Worm (Caenorhabditis elegans) whole organism, L1 larva: ENCODE results near the gene emb-5.

Experiments
- C04F5.9 ChIP-seq: sonication (generic microtip); optimal IDR thresholded peaks from 2 replicates; lab custom pipeline; 2016; ENCODE audit warnings: missing genetic modification characterization, missing compliant biosample characterization
- C16A3.4 ChIP-seq: fragments of 150-350 bp; optimal IDR thresholded peaks from 2 replicates; lab custom pipeline; 2014; ENCODE audit warnings: missing biosample characterization, missing genetic modification characterization
- C34B4.2 ChIP-seq: sonication (generic microtip); optimal IDR thresholded peaks from 2 replicates; lab custom pipeline; 2017; ENCODE audit warnings: mild to moderate bottlenecking, missing genetic modification characterization, missing compliant biosample characterization
- aha-1 ChIP-seq: fragments of 150-350 bp; optimal IDR thresholded peaks from 2 replicates; lab custom pipeline; 2014; ENCODE audit warnings: missing biosample characterization, missing genetic modification characterization
- alr-1 ChIP-seq: fragments of 200-800 bp; sonication (Bioruptor generic); optimal IDR thresholded peaks from 2 replicates; lab custom pipeline; 2018; ENCODE audit warnings: borderline replicate concordance, mild to moderate bottlenecking, missing genetic modification characterization, missing compliant biosample characterization
- aly-2 ChIP-seq: fragments of 150-350 bp; optimal IDR thresholded peaks from 2 replicates; lab custom pipeline; 2014; ENCODE audit warnings: missing biosample characterization, missing genetic modification characterization
- ama-1 ChIP-seq: fragments of 150-350 bp; optimal IDR thresholded peaks from 2 replicates; lab custom pipeline; 2014
- blmp-1 ChIP-seq: fragments of 150-350 bp; optimal IDR thresholded peaks from 2 replicates; lab custom pipeline; 2014; ENCODE audit warnings: missing biosample characterization, missing genetic modification characterization
- ceh-63 ChIP-seq: fragments of 200-800 bp; sonication (Bioruptor generic); optimal IDR thresholded peaks from 2 replicates; lab custom pipeline; 2018; ENCODE audit warnings: mild to moderate bottlenecking, missing genetic modification characterization, missing compliant biosample characterization
- ceh-8 ChIP-seq: fragments of 200-800 bp; sonication (Bioruptor generic); optimal IDR thresholded peaks from 2 replicates; lab custom pipeline; 2018; ENCODE audit warnings: mild to moderate bottlenecking, missing genetic modification characterization, moderate library complexity, missing compliant biosample characterization
- ceh-90 ChIP-seq: sonication (generic microtip); optimal IDR thresholded peaks from 2 replicates; lab custom pipeline; 2016; ENCODE audit warnings: missing genetic modification characterization, missing compliant biosample characterization
- efl-1 ChIP-seq, 4 experiments: fragments of 150-350 bp; optimal IDR thresholded peaks in 3 of 4; peaks in 1 of 4; 1 replicate in 1 of 4; 2 replicates in 3 of 4; lab custom pipeline; 2014; ENCODE audit warnings: missing biosample characterization in 2 of 4, missing genetic modification characterization in 2 of 4, missing genetic modification reagents in 2 of 4
- efl-3 ChIP-seq: fragments of 200-800 bp; sonication (Bioruptor generic); optimal IDR thresholded peaks from 2 replicates; lab custom pipeline; 2018; ENCODE audit warnings: mild to moderate bottlenecking, missing genetic modification characterization, missing compliant biosample characterization
- egl-13 ChIP-seq: sonication (generic microtip); optimal IDR thresholded peaks from 2 replicates; lab custom pipeline; 2016; ENCODE audit warnings: missing genotype, missing genetic modification reagents, missing genetic modification characterization, missing compliant biosample characterization
- egl-27 ChIP-seq, 2 experiments: fragments of 150-350 bp in 1 of 2; sonication (generic microtip); optimal IDR thresholded peaks; 3 replicates each; lab custom pipeline; 2017 to 2018; ENCODE audit warnings: missing biosample characterization in 2 of 2, missing genetic modification characterization in 2 of 2, missing genetic modification reagents in 2 of 2
- elt-2 ChIP-seq: sonication (generic microtip); optimal IDR thresholded peaks from 2 replicates; lab custom pipeline; 2016; ENCODE audit warnings: missing genetic modification characterization, mild to moderate bottlenecking, inconsistent platforms, missing compliant biosample characterization, missing genetic modification reagents
- elt-3 ChIP-seq, 6 experiments: fragments of 150-350 bp in 1 of 6; sonication (generic microtip); optimal IDR thresholded peaks; 2 replicates each; lab custom pipeline; 2017 to 2018; ENCODE audit warnings: missing biosample characterization in 6 of 6, missing genetic modification characterization in 6 of 6, inconsistent platforms in 1 of 6
- ets-5 ChIP-seq: fragments of 200-800 bp; sonication (Bioruptor generic); IDR thresholded peaks from 2 replicates; pipeline ENCODE4 v1.3.6; 2022; ENCODE audit warnings: missing genetic modification characterization, missing compliant biosample characterization
- fkh-10 ChIP-seq: sonication (generic microtip); optimal IDR thresholded peaks from 2 replicates; lab custom pipeline; 2017; ENCODE audit warnings: missing biosample characterization, missing genetic modification reagents, missing genetic modification characterization
- fkh-8 ChIP-seq: sonication (generic microtip); optimal IDR thresholded peaks from 2 replicates; lab custom pipeline; 2016; ENCODE audit warnings: mild to moderate bottlenecking, missing genetic modification characterization, missing compliant biosample characterization
- fos-1 ChIP-seq: fragments of 150-350 bp; optimal IDR thresholded peaks from 2 replicates; lab custom pipeline; 2014; ENCODE audit warnings: missing biosample characterization, missing genetic modification characterization
- isw-1 ChIP-seq: fragments of 200-800 bp; sonication (Bioruptor generic); IDR thresholded peaks from 2 replicates; pipeline ENCODE4 v1.3.6; 2022; ENCODE audit warnings: missing genetic modification characterization, missing compliant biosample characterization
- lin-14 ChIP-seq: fragments of 200-800 bp; sonication (Bioruptor generic); optimal IDR thresholded peaks from 2 replicates; lab custom pipeline; 2018; ENCODE audit warnings: mild to moderate bottlenecking, missing genetic modification characterization, moderate library complexity, missing compliant biosample characterization
- lin-15B ChIP-seq: fragments of 150-350 bp; sonication (generic microtip); optimal IDR thresholded peaks from 3 replicates; lab custom pipeline; 2014; ENCODE audit warnings: missing biosample characterization, missing genetic modification characterization
- mef-2 ChIP-seq: fragments of 150-350 bp; optimal IDR thresholded peaks from 2 replicates; lab custom pipeline; 2014; ENCODE audit warnings: missing biosample characterization, missing genetic modification characterization
- mep-1 ChIP-seq: fragments of 150-350 bp; optimal IDR thresholded peaks from 2 replicates; lab custom pipeline; 2014; ENCODE audit warnings: missing biosample characterization, missing genetic modification characterization
- nhr-47 ChIP-seq: sonication (generic microtip); optimal IDR thresholded peaks from 2 replicates; lab custom pipeline; 2016; ENCODE audit warnings: mild to moderate bottlenecking, missing genetic modification characterization, moderate library complexity, missing compliant biosample characterization
- nhr-84 ChIP-seq: sonication (generic microtip); optimal IDR thresholded peaks from 2 replicates; lab custom pipeline; 2017; ENCODE audit warnings: missing biosample characterization, missing genetic modification characterization
- nhr-85 ChIP-seq: sonication (generic microtip); peaks from one replicate; lab custom pipeline; 2016; ENCODE audit warnings: missing genetic modification characterization, inconsistent platforms, missing compliant biosample characterization
- rnt-1 ChIP-seq: sonication (generic microtip); optimal IDR thresholded peaks from 2 replicates; lab custom pipeline; 2016; ENCODE audit warnings: mild to moderate bottlenecking, missing genetic modification characterization, moderate library complexity, missing compliant biosample characterization
- skn-1 ChIP-seq: fragments of 150-350 bp; optimal IDR thresholded peaks from 2 replicates; lab custom pipeline; 2014; ENCODE audit warnings: missing biosample characterization, missing genetic modification characterization
- snu-23 ChIP-seq: sonication (generic microtip); optimal IDR thresholded peaks from 2 replicates; lab custom pipeline; 2016; ENCODE audit warnings: missing genetic modification characterization, missing compliant biosample characterization
- sup-37 ChIP-seq: fragments of 200-800 bp; sonication (Bioruptor generic); optimal IDR thresholded peaks from 2 replicates; lab custom pipeline; 2018; ENCODE audit warnings: mild to moderate bottlenecking, missing genetic modification characterization, missing compliant biosample characterization
- tbx-2 ChIP-seq: sonication (generic microtip); optimal IDR thresholded peaks from 2 replicates; lab custom pipeline; 2016; ENCODE audit warnings: missing genetic modification characterization, missing compliant biosample characterization
- unc-130 ChIP-seq: fragments of 150-350 bp; optimal IDR thresholded peaks from 2 replicates; lab custom pipeline; 2017; ENCODE audit warnings: missing biosample characterization, missing genetic modification characterization, inconsistent platforms
- unc-62 ChIP-seq: fragments of 150-350 bp; optimal IDR thresholded peaks from 2 replicates; lab custom pipeline; 2014; ENCODE audit warnings: missing biosample characterization, missing genetic modification reagents, missing genetic modification characterization
- unc-86 ChIP-seq: sonication (generic microtip); optimal IDR thresholded peaks from 2 replicates; lab custom pipeline; 2016; ENCODE audit warnings: missing genetic modification characterization, missing compliant biosample characterization

emb-5 gene

DNA sequence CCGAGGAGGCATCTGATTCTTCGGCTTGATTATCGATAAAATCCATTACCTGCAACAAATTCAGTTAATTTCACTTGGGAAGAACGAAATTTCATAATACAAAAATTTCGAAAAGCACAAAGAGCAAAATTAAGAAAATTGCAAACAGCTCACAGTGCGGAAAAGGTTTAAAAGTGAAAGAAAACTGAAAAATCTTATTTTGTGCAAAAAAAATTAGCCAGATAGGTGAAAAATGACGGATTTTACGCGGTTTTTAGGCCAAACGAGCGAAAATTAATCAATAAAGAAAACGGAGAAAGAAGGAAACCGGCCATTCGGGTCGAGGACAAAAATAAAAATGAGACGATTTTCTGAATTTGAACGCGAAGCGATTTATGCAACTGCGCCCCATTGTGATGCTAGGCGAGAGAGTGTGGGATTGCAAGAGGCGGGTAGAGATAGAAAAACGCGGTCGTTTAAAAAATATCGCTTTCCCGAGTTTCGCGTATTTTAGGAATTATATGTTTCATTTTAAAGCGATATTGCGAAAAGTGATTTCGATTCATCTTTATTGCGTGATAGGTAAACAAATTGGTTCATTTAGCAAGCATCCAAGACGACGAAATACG lies at the start of gene emb-5 (continued):
- TF ChIP-seq lin-14 (GFP tag; lab: Kevin White, UChicago) = no peak
- TF ChIP-seq nhr-47 (tag; lab: Kevin White, UChicago) = peak; percentile 77
- TF ChIP-seq ceh-63 = no peak
- no peak for TF ChIP-seq ceh-8
- TF ChIP-seq fkh-8 (tag; lab: Kevin White, UChicago) = peak; percentile 62
- peak; percentile 39 for TF ChIP-seq fos-1 (tag; lab: Kevin White, UChicago)
- no peak for TF ChIP-seq nhr-84 (tag; lab: Kevin White, UChicago)
- TF ChIP-seq fkh-10 (GFP tag; lab: Kevin White, UChicago) = no peak
- TF ChIP-seq isw-1 (GFP tag; lab: Robert Waterston, UW) = peak; percentile 75
- no peak for TF ChIP-seq egl-27 (tag; optimal IDR thresholded peaks at IDR 0.05; lab: Kevin White, UChicago)
- no peak for TF ChIP-seq aha-1 (tag; lab: Kevin White, UChicago)
- TF ChIP-seq egl-13 (tag; lab: Kevin White, UChicago) = no peak
- no peak for TF ChIP-seq alr-1 (tag; lab: Kevin White, UChicago)
- peak; percentile 61 for TF ChIP-seq unc-86 (tag; lab: Kevin White, UChicago)
- TF ChIP-seq unc-62 (GFP tag; lab: Kevin White, UChicago) = no peak
- no peak for TF ChIP-seq ceh-90 (tag; lab: Kevin White, UChicago)
- peak; percentile 65 for TF ChIP-seq C04F5.9 (tag; lab: Kevin White, UChicago)
- TF ChIP-seq nhr-85 (tag; lab: Kevin White, UChicago) = peak; percentile 80
- peak; percentile 74 for TF ChIP-seq lin-15B
- peak; percentile 76 to 97 for TF ChIP-seq efl-1 (optimal IDR thresholded peaks at IDR 0.05; lab: Kevin White, UChicago)
- TF ChIP-seq efl-1 (GFP tag; optimal IDR thresholded peaks at IDR 0.05 in 1 of 2; lab: Kevin White, UChicago) = peak; percentile 97 to 100
- no peak for TF ChIP-seq efl-3 (GFP tag; lab: Kevin White, UChicago)
- peak; percentile 36 for TF ChIP-seq sup-37
- no peak for TF ChIP-seq C34B4.2 (tag; lab: Kevin White, UChicago)
- no peak for TF ChIP-seq tbx-2
- peak; percentile 86 for TF ChIP-seq rnt-1 (tag; lab: Kevin White, UChicago)
- peak; percentile 77 for TF ChIP-seq snu-23 (GFP tag; lab: Kevin White, UChicago)
- TF ChIP-seq ets-5 = no peak
- TF ChIP-seq mef-2 (tag; lab: Kevin White, UChicago) = no peak
- TF ChIP-seq unc-130 (tag; lab: Kevin White, UChicago) = no peak
- peak; percentile 81 for TF ChIP-seq C16A3.4
- peak; percentile 71 for TF ChIP-seq skn-1 (tag; lab: Kevin White, UChicago)
- TF ChIP-seq mep-1 = no peak

DNA sequence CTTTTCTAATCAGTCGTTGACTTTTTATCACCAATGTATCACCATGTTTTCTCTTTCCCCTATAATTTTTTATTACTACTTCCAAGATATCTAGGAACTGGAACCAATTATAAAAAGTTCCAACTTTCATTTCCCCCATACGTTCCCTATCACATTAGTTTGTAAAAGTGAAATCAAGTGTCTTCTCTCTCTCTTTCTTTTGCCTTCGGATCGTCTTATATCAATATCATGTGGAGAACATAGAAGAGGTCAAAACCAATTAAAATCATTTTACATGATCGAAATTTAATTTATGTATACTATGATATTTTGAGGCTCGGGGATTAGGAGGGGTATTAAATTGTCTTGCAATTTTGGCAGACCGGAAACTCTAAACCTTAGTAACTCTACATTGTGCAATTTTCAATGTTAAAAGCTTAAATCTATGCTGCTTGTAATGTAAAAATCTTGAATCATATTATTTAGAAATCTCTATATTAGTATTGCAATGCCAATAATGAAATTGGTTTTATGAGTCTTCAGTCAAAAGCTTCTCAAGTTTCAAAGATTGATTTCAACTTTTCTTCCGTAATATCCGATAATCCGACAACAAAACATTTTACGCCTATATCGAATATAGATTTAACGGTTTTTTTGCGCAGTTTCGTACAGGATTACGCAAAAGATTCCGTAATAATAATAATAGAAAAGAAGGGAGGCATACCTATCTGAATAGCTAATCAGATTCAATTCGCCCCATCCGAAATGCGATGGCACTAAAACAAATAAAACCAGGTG lies 47.6 kb upstream of the emb-5 start:
- TF ChIP-seq tbx-2 (no peak), blmp-1 (tag; lab: Kevin White, UChicago) (peak; percentile 94), elt-3 (tag; optimal IDR thresholded peaks at IDR 0.05; lab: Kevin White, UChicago) (peak in 1 of 6 experiments; percentile 14)

DNA sequence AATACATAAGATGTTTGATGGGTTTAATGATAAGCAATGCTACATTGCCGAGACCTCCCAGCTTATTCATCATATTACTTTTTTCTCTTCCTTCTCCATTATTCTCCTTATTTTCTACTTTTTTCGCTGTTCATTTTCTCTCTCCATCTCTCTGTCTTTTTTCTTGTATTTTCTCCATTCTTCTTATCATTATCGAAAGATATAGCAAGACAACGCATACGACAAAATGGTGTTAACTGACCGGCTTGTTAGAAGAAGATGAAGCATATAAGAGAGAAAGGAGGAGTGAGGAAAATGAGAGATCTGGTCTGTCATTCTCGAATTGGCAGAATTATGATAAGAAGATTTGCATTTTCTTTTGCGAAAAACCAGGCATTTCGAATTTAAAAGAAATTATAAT lies 46.4 kb upstream of the emb-5 start:
- TF ChIP-seq blmp-1 (tag; lab: Kevin White, UChicago) = peak; percentile 59
- no peak for TF ChIP-seq ama-1
- TF ChIP-seq skn-1 (tag; lab: Kevin White, UChicago) = no peak
- TF ChIP-seq elt-2 (tag; lab: Kevin White, UChicago) = peak; percentile 39
- peak in 1 of 6 experiments; percentile 5 for TF ChIP-seq elt-3 (tag; optimal IDR thresholded peaks at IDR 0.05; lab: Kevin White, UChicago)
- no peak for TF ChIP-seq aly-2 (tag; lab: Kevin White, UChicago)
